Fruit fly (Drosophila melanogaster) whole organism, embryonic: ENCODE results near the gene Fas1.
A peak's percentile ranks its signal among the peaks of the same experiment; 100 is the strongest.

Experiments used
- hbn ChIP-seq: fragments of 200-800 bp; sonication (Bioruptor generic); IDR thresholded peaks from 2 replicates; pipeline ENCODE4 v1.3.6; 2022; ENCODE audit warnings: missing biosample characterization, missing genetic modification characterization; ENCODE audit not compliant: partially characterized antibody
- trh ChIP-seq: fragments of 200-800 bp; sonication (Bioruptor generic); optimal IDR thresholded peaks from 2 replicates; lab custom pipeline; 2016; ENCODE audit warnings: missing biosample characterization, missing genetic modification characterization

DNA sequence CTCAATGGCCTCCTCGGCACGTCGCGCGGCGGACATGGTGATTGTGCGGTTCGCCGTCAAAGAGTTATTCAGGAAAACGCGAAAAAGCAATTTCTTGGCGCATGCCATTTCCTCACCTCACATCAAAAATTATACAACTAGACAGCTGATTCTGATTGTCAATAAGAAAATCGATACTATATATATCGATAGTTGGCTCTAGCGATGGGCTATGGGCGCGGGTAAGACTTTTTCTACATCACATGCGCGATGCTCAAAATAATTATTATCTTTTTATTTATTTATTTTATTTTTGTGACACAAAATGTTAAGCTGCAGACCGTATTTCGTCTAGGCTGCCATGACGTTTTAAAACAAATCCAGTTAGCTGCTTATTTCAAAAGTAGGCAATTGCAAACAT is 10.8 kb upstream of the Fas1 start, which contains the start of gene CG10340:
- peak; percentile 79 for TF ChIP-seq hbn (GFP tag; lab: Robert Waterston, UW)
- no peak for TF ChIP-seq trh
